Worm (Caenorhabditis elegans): ENCODE data around the gene acr-18.

acr-18 gene

ce11 chrV:15566511-15567178, 7.7 kb upstream of the acr-18 start (continued):
- TF ChIP-seq sea-2 (GFP tag; IDR thresholded peaks at IDR 0.05) (no peak), lag-1 (GFP tag; IDR thresholded peaks at IDR 0.05) (no peak), cebp-1 (GFP tag; IDR thresholded peaks at IDR 0.05) (0 out of 2 replicates have a peak, but pooled peaks have one; percentile 18), cebp-1 (tag; optimal IDR thresholded peaks at IDR 0.05) (peak; percentile 75), atf-7 (tag; optimal IDR thresholded peaks at IDR 0.05) (no peak), snpc-4 (GFP tag; optimal IDR thresholded peaks at IDR 0.05) (no peak), snpc-4 (tag; optimal IDR thresholded peaks at IDR 0.05) (peak; percentile 61 to 72 (median 64)), F10E7.11 (tag; optimal IDR thresholded peaks at IDR 0.05) (no peak), B0019.2 (GFP tag; conservative IDR thresholded peaks at IDR 0.05) (0 out of 2 replicates have a peak, but pooled peaks have one; percentile 30), unc-130 (GFP tag; optimal IDR thresholded peaks at IDR 0.05) (no peak), sptf-2 (GFP tag; optimal IDR thresholded peaks at IDR 0.05) (no peak), chd-7 (tag; optimal IDR thresholded peaks at IDR 0.05) (peak; percentile 55), rcor-1 (GFP tag; IDR thresholded peaks at IDR 0.05) (no peak), hmg-20 (GFP tag; IDR thresholded peaks at IDR 0.05) (no peak), mxl-1 (tag; optimal IDR thresholded peaks at IDR 0.05) (no peak), dpff-1 (tag; optimal IDR thresholded peaks at IDR 0.05) (no peak), hrde-1 (tag; optimal IDR thresholded peaks at IDR 0.05; ENCODE audit: borderline replicate concordance) (no peak), nfyb-1 (GFP tag; IDR thresholded peaks at IDR 0.05) (0 out of 2 replicates have a peak, but pooled peaks have one; percentile 15), nhr-120 (GFP tag; IDR thresholded peaks at IDR 0.05) (no peak), K12H6.12 (tag; optimal IDR thresholded peaks at IDR 0.05) (peak; percentile 78), efl-1 (GFP tag; optimal IDR thresholded peaks at IDR 0.05) (no peak), attf-5 (GFP tag; optimal IDR thresholded peaks at IDR 0.05) (peak; percentile 45), madf-10 (tag; optimal IDR thresholded peaks at IDR 0.05) (peak; percentile 14), lir-1 (GFP tag; conservative IDR thresholded peaks at IDR 0.05) (peak; percentile 54; the same call in 1 of the 2 replicates), ztf-3 (GFP tag; optimal IDR thresholded peaks at IDR 0.05) (no peak), ztf-6 (GFP tag; IDR thresholded peaks at IDR 0.05) (0 out of 2 replicates have a peak, but pooled peaks have one; percentile 16), B0261.1 (tag; optimal IDR thresholded peaks at IDR 0.05) (no peak), F52B5.7 (tag; optimal IDR thresholded peaks at IDR 0.05) (no peak), K11D2.4 (GFP tag; IDR thresholded peaks at IDR 0.05) (peak; percentile 61; the same call in 1 of the 2 replicates), Y53G8AR.9 (GFP tag; conservative IDR thresholded peaks at IDR 0.05) (no peak), fkh-3 (tag; optimal IDR thresholded peaks at IDR 0.05) (no peak), bed-1 (GFP tag; IDR thresholded peaks at IDR 0.05) (no peak), gei-17 (GFP tag; optimal IDR thresholded peaks at IDR 0.05) (no peak), hsf-1 (GFP tag; IDR thresholded peaks at IDR 0.05) (no peak), athp-1 (tag; optimal IDR thresholded peaks at IDR 0.05) (no peak), bed-2 (GFP tag; IDR thresholded peaks at IDR 0.05) (no peak), xnd-1 (tag; optimal IDR thresholded peaks at IDR 0.05) (no peak), ceh-100 (GFP tag; IDR thresholded peaks at IDR 0.05) (no peak), ztf-28 (GFP tag; IDR thresholded peaks at IDR 0.05) (no peak), pbrm-1 (GFP tag; IDR thresholded peaks at IDR 0.05) (no peak), ama-1 (optimal IDR thresholded peaks at IDR 0.05) (peak; percentile 96), ama-1 (GFP tag; optimal IDR thresholded peaks at IDR 0.05) (no peak), F23B12.7 (tag; optimal IDR thresholded peaks at IDR 0.05; ENCODE audit: insufficient read depth) (no peak), F57C9.4 (tag; optimal IDR thresholded peaks at IDR 0.05) (no peak), ztf-25 (GFP tag; IDR thresholded peaks at IDR 0.05) (no peak), tbp1 (GFP tag; optimal IDR thresholded peaks at IDR 0.05) (peak; percentile 49), lsy-27 (tag; optimal IDR thresholded peaks at IDR 0.05; ENCODE audit: borderline replicate concordance, insufficient read depth) (no peak), nhr-80 (tag; optimal IDR thresholded peaks at IDR 0.05) (peak; percentile 47), tbx-9 (tag; optimal IDR thresholded peaks at IDR 0.05; ENCODE audit: borderline replicate concordance) (no peak)
